Worm (Caenorhabditis elegans) whole organism, midembryonic: ENCODE results near the gene cyp-33E3.

Experiments used
- T22C8.4 ChIP-seq: fragments of 200-800 bp; sonication (Bioruptor generic); IDR thresholded peaks from 2 replicates; pipeline ENCODE4 v1.3.6; 2022; ENCODE audit warnings: missing genetic modification characterization, missing compliant biosample characterization
- cog-1 ChIP-seq: sonication (generic microtip); optimal IDR thresholded peaks from 2 replicates; lab custom pipeline; 2016; ENCODE audit warnings: missing genetic modification characterization, missing compliant biosample characterization
- flt-1 ChIP-seq: fragments of 200-800 bp; sonication (Bioruptor generic); IDR thresholded peaks from 2 replicates; pipeline ENCODE4 v1.3.6; 2022; ENCODE audit warnings: missing genetic modification characterization, missing compliant biosample characterization
- klf-2 ChIP-seq: fragments of 200-800 bp; sonication (Bioruptor generic); conservative IDR thresholded peaks from 2 replicates; pipeline ENCODE4 v1.3.6; 2022; ENCODE audit warnings: missing genetic modification reagents, missing genetic modification characterization, missing compliant biosample characterization
- med-1 ChIP-seq: sonication (generic microtip); optimal IDR thresholded peaks from 2 replicates; lab custom pipeline; 2017; ENCODE audit warnings: missing genetic modification characterization, mild to moderate bottlenecking, missing compliant biosample characterization, antibody characterized with exemption, missing genetic modification reagents; ENCODE audit not compliant: insufficient read depth
- ref-1 ChIP-seq: fragments of 200-800 bp; sonication (Bioruptor generic); conservative IDR thresholded peaks from 2 replicates; pipeline ENCODE4 v1.3.6; 2022; ENCODE audit warnings: missing genetic modification reagents, missing genetic modification characterization, missing compliant biosample characterization
- tab-1 ChIP-seq: fragments of 200-800 bp; sonication (Bioruptor generic); IDR thresholded peaks from 2 replicates; pipeline ENCODE4 v1.3.6; 2022; ENCODE audit warnings: missing genetic modification characterization, missing compliant biosample characterization
- ztf-23 ChIP-seq: fragments of 200-800 bp; sonication (Bioruptor generic); IDR thresholded peaks from 2 replicates; pipeline ENCODE4 v1.3.6; 2022; ENCODE audit warnings: missing genetic modification reagents, missing genetic modification characterization, missing compliant biosample characterization
- ztf-29 ChIP-seq: fragments of 200-800 bp; sonication (Bioruptor generic); IDR thresholded peaks from 2 replicates; pipeline ENCODE4 v1.3.6; 2022; ENCODE audit warnings: missing genetic modification reagents, missing genetic modification characterization, missing compliant biosample characterization

Gene cyp-33E3

ce11 chrIV:8614680-8615079 lies at the start of gene cyp-33E3:
TSS of gene cyp-33E3 (plus strand) at chrIV:8614995.
- TF ChIP-seq cog-1, result no peak
- TF ChIP-seq T22C8.4 (GFP tag; lab: Robert Waterston, UW), result no peak
- TF ChIP-seq tab-1 (GFP tag; lab: Robert Waterston, UW), result no peak
- no peak for TF ChIP-seq ref-1 (GFP tag; lab: Robert Waterston, UW)
- TF ChIP-seq ztf-23 (GFP tag; lab: Robert Waterston, UW), result no peak
- TF ChIP-seq med-1 (GFP tag; lab: Kevin White, UChicago), result no peak
- no peak for TF ChIP-seq klf-2 (GFP tag; lab: Robert Waterston, UW)
- no peak for TF ChIP-seq ztf-29 (GFP tag; lab: Robert Waterston, UW)
- no peak for TF ChIP-seq flt-1

DNA sequence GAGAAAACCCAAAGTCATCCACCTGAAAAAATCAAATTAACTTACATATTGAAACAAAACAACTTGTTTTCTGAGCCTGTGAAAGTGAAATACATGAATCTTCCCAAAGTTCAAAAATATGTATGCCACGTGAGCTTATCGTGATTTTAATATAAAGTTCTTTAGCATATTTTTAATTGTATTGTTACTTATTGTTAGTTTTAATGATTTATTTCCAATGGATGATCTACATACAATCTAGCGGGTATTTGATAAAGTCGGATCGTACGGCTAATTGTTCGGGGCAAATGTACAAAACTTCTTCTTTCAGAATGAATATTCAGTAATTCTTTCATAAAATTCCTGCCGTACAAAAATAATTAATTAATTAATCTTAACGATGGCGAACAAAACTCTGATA lies 44.5 kb upstream of the cyp-33E3 start, which contains the start of gene Y59H11AM.4:
Gene Y59H11AM.4 (minus strand): TSS at position 101 of the 400 bp plus-strand sequence.
- TF ChIP-seq flt-1, result no peak

ce11 chrIV:8570719-8571118 lies 44.1 kb upstream of the cyp-33E3 start:
- no peak for TF ChIP-seq cog-1

DNA sequence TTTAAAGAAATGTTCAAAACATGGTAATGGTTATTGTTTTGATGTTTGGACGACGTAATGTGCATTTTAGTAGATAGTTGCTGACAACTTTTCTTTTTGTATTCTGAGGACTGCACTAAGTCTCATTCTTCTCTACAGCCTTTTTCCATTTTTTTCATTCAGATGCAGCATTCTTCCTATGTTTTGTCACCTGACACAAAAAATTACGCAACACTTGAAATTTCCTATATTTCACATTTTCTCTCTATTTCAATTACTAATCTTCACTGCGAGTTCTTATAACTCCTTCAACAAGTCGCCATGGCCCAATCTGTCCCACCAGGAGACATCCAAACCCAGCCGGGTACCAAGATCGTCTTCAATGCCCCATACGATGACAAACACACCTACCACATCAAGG lies 43.7 kb upstream of the cyp-33E3 start, which contains the start of gene Y59H11AM.1:
Gene Y59H11AM.1 (plus strand): TSS at position 301 of the 400 bp plus-strand sequence.
- no peak for TF ChIP-seq ref-1 (GFP tag; lab: Robert Waterston, UW)
- TF ChIP-seq med-1 (GFP tag; lab: Kevin White, UChicago), result no peak
- TF ChIP-seq tab-1 (GFP tag; lab: Robert Waterston, UW), result no peak
- no peak for TF ChIP-seq flt-1
- TF ChIP-seq cog-1, result no peak
- no peak for TF ChIP-seq ztf-29 (GFP tag; lab: Robert Waterston, UW)
- TF ChIP-seq klf-2 (GFP tag; lab: Robert Waterston, UW), result no peak
- no peak for TF ChIP-seq ztf-23 (GFP tag; lab: Robert Waterston, UW)
- TF ChIP-seq T22C8.4 (GFP tag; lab: Robert Waterston, UW), result no peak

ce11 chrIV:8585076-8586033 lies 29.4 kb upstream of the cyp-33E3 start, which contains the start of gene catp-7:
TSS of gene catp-7 (plus strand) at chrIV:8585983.
- TF ChIP-seq flt-1 (no peak), med-1 (GFP tag; lab: Kevin White, UChicago) (no peak), ztf-23 (GFP tag; lab: Robert Waterston, UW) (no peak), ztf-29 (GFP tag; lab: Robert Waterston, UW) (no peak), T22C8.4 (GFP tag; lab: Robert Waterston, UW) (no peak), tab-1 (GFP tag; lab: Robert Waterston, UW) (no peak)

DNA sequence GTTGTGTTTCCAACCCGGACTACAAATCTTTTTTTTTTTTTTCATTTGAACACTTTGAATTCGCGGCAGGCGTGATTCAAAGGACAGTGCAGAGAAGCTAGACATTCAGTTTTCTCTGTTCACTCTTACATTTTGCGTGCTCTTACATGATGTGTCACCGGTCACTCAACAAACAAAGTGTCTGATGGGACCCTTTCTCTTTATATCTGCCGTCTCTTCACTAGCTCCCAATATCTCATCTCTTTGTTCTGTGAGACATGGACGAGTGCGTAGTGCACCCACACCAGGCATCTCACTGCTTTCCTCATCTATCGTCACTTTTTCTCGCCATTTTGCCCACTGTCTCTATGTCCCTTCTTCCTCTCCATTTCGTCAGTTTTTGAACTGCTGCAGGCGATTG lies 27.7 kb upstream of the cyp-33E3 start:
- TF ChIP-seq ztf-29 (GFP tag; lab: Robert Waterston, UW) (no peak), med-1 (GFP tag; lab: Kevin White, UChicago) (no peak), ztf-23 (GFP tag; lab: Robert Waterston, UW) (no peak), flt-1 (no peak), cog-1 (no peak), tab-1 (GFP tag; lab: Robert Waterston, UW) (no peak), ref-1 (GFP tag; lab: Robert Waterston, UW) (no peak), klf-2 (GFP tag; lab: Robert Waterston, UW) (no peak), T22C8.4 (GFP tag; lab: Robert Waterston, UW) (no peak)

ce11 chrIV:8587605-8588004 lies 27.2 kb upstream of the cyp-33E3 start:
- no peak for TF ChIP-seq flt-1
- no peak for TF ChIP-seq tab-1 (GFP tag; lab: Robert Waterston, UW)
- no peak for TF ChIP-seq T22C8.4 (GFP tag; lab: Robert Waterston, UW)
- no peak for TF ChIP-seq ztf-29 (GFP tag; lab: Robert Waterston, UW)

- TF ChIP-seq tab-1 (GFP tag; lab: Robert Waterston, UW), result no peak
- no peak for TF ChIP-seq flt-1
- TF ChIP-seq ztf-29 (GFP tag; lab: Robert Waterston, UW), result no peak
- no peak for TF ChIP-seq ztf-23 (GFP tag; lab: Robert Waterston, UW)
- TF ChIP-seq klf-2 (GFP tag; lab: Robert Waterston, UW), result no peak
- no peak for TF ChIP-seq ref-1 (GFP tag; lab: Robert Waterston, UW)
- no peak for TF ChIP-seq cog-1
- no peak for TF ChIP-seq med-1 (GFP tag; lab: Kevin White, UChicago)
- no peak for TF ChIP-seq T22C8.4 (GFP tag; lab: Robert Waterston, UW)
Observed at ce11 chrIV:8595317-8595716, 19.5 kb upstream of the cyp-33E3 start, which contains the start of gene Y59H11AR.3. TSS of gene Y59H11AR.3 (minus strand) at chrIV:8595417.

DNA sequence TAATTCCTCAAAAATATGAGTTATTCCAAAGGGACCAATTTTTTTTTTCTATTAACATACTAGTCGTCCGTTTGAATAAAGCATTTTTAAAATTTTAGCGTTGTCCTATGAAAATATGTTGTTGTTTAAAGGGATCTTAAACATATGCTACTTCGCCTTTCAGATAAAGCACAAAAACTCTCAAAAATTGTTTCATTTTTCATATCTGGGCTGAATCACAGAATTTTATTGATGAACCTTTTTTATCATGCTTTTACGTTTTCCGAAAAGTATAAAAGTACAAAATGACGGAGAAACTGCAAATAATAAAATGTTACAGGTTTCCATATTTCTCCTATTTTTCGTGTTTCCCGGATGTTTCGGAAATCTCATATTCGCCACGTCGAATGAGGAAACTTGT lies 19.0 kb upstream of the cyp-33E3 start, which contains the start of gene clec-181:
Gene clec-181 (plus strand): TSS at position 301 of the 400 bp plus-strand sequence.
- no peak for TF ChIP-seq cog-1
- no peak for TF ChIP-seq med-1 (GFP tag; lab: Kevin White, UChicago)
- no peak for TF ChIP-seq ztf-23 (GFP tag; lab: Robert Waterston, UW)
- no peak for TF ChIP-seq tab-1 (GFP tag; lab: Robert Waterston, UW)
- no peak for TF ChIP-seq flt-1
- no peak for TF ChIP-seq T22C8.4 (GFP tag; lab: Robert Waterston, UW)
- no peak for TF ChIP-seq ztf-29 (GFP tag; lab: Robert Waterston, UW)
- TF ChIP-seq klf-2 (GFP tag; lab: Robert Waterston, UW), result no peak
- no peak for TF ChIP-seq ref-1 (GFP tag; lab: Robert Waterston, UW)
